Worm (Caenorhabditis elegans): ENCODE measurements around the gene col-150.

DNA sequence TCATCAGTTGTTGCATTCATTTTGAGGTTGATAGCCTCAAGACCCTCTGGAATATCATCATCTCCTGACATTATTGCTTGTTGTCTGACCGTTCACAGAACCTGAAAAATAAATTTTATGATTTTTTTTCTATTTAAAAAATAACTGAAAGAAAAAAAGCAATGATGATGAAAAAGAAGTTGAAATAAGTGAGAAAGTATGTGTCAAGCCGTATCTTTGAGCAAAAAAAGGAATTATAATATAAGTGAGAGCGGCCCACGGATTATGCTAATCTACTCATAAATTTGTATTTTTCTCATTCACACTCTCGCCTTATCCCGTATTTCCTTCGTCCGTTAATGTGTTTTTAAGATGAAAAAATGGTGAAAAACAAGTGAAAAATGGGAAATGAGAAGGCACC, 24.2 kb downstream of the col-150 start, which contains the start of gene ric-4:
- TF ChIP-seq B0310.2 (tag; optimal IDR thresholded peaks at IDR 0.05) (no peak), hnd-1 (tag; optimal IDR thresholded peaks at IDR 0.05) (no peak), ceh-13 (GFP tag; optimal IDR thresholded peaks at IDR 0.05) (no peak), tra-4 (tag; optimal IDR thresholded peaks at IDR 0.05) (no peak), ama-1 (optimal IDR thresholded peaks at IDR 0.05) (no peak), ets-7 (tag; optimal IDR thresholded peaks at IDR 0.05) (no peak), hmbx-1 (tag; optimal IDR thresholded peaks at IDR 0.05) (no peak), sea-1 (GFP tag; conservative IDR thresholded peaks at IDR 0.05) (no peak)
